Worm (Caenorhabditis elegans) whole organism, L1 larva: ENCODE measurements around the gene cyn-17.

Experiments
- Y116A8C.19 ChIP-seq: sonication (generic microtip); optimal IDR thresholded peaks from 2 replicates; lab custom pipeline; 2016; ENCODE audit warnings: missing compliant biosample characterization, missing genetic modification characterization, borderline replicate concordance
- aly-2 ChIP-seq: fragments of 150-350 bp; optimal IDR thresholded peaks from 2 replicates; lab custom pipeline; 2014; ENCODE audit warnings: missing biosample characterization, missing genetic modification characterization
- ama-1 ChIP-seq: fragments of 150-350 bp; optimal IDR thresholded peaks from 2 replicates; lab custom pipeline; 2014
- blmp-1 ChIP-seq: fragments of 150-350 bp; optimal IDR thresholded peaks from 2 replicates; lab custom pipeline; 2014; ENCODE audit warnings: missing biosample characterization, missing genetic modification characterization
- ceh-63 ChIP-seq: fragments of 200-800 bp; sonication (Bioruptor generic); optimal IDR thresholded peaks from 2 replicates; lab custom pipeline; 2018; ENCODE audit warnings: mild to moderate bottlenecking, missing genetic modification characterization, missing compliant biosample characterization
- dsc-1 ChIP-seq: sonication (generic microtip); optimal IDR thresholded peaks from 2 replicates; lab custom pipeline; 2016; ENCODE audit warnings: mild to moderate bottlenecking, missing genetic modification characterization, missing compliant biosample characterization
- efl-1 ChIP-seq, 4 experiments: fragments of 150-350 bp; optimal IDR thresholded peaks in 3 of 4; peaks in 1 of 4; 1 replicate in 1 of 4; 2 replicates in 3 of 4; lab custom pipeline; 2014; ENCODE audit warnings: missing biosample characterization in 2 of 4, missing genetic modification characterization in 2 of 4, missing genetic modification reagents in 2 of 4
- elt-2 ChIP-seq: sonication (generic microtip); optimal IDR thresholded peaks from 2 replicates; lab custom pipeline; 2016; ENCODE audit warnings: missing genetic modification characterization, mild to moderate bottlenecking, inconsistent platforms, missing compliant biosample characterization, missing genetic modification reagents
- fkh-10 ChIP-seq: sonication (generic microtip); optimal IDR thresholded peaks from 2 replicates; lab custom pipeline; 2017; ENCODE audit warnings: missing biosample characterization, missing genetic modification reagents, missing genetic modification characterization
- fkh-4 ChIP-seq: sonication (generic microtip); optimal IDR thresholded peaks from 2 replicates; lab custom pipeline; 2016; ENCODE audit warnings: missing compliant biosample characterization, missing genetic modification characterization, borderline replicate concordance
- hlh-17 ChIP-seq: fragments of 200-800 bp; sonication (Bioruptor generic); optimal IDR thresholded peaks from 2 replicates; lab custom pipeline; 2018; ENCODE audit warnings: missing genetic modification characterization, mild to moderate bottlenecking, missing compliant biosample characterization, moderate library complexity, borderline replicate concordance
- hpl-2 ChIP-seq: fragments of 150-350 bp; optimal IDR thresholded peaks from 2 replicates; lab custom pipeline; 2014; ENCODE audit warnings: missing biosample characterization, missing genetic modification reagents, missing genetic modification characterization
- irx-1 ChIP-seq: sonication (generic microtip); optimal IDR thresholded peaks from 2 replicates; lab custom pipeline; 2016; ENCODE audit warnings: missing genetic modification characterization, missing compliant biosample characterization
- lin-14 ChIP-seq: fragments of 200-800 bp; sonication (Bioruptor generic); optimal IDR thresholded peaks from 2 replicates; lab custom pipeline; 2018; ENCODE audit warnings: mild to moderate bottlenecking, missing genetic modification characterization, moderate library complexity, missing compliant biosample characterization
- lin-15B ChIP-seq: fragments of 150-350 bp; sonication (generic microtip); optimal IDR thresholded peaks from 3 replicates; lab custom pipeline; 2014; ENCODE audit warnings: missing biosample characterization, missing genetic modification characterization
- lin-35 ChIP-seq, 2 experiments: fragments of 150-350 bp; optimal IDR thresholded peaks; 2 replicates each; lab custom pipeline; 2014; ENCODE audit warnings: missing biosample characterization in 2 of 2, missing genetic modification characterization in 2 of 2, missing genetic modification reagents in 2 of 2
- lir-3 ChIP-seq: sonication (generic microtip); optimal IDR thresholded peaks from 2 replicates; lab custom pipeline; 2016; ENCODE audit warnings: mild to moderate bottlenecking, missing genetic modification characterization, moderate library complexity, missing compliant biosample characterization; ENCODE audit not compliant: poor library complexity
- mdl-1 ChIP-seq, 2 experiments: fragments of 150-350 bp; optimal IDR thresholded peaks; 2 replicates each; lab custom pipeline; 2014 to 2017; ENCODE audit warnings: missing biosample characterization in 2 of 2, missing genetic modification characterization in 2 of 2, inconsistent platforms in 1 of 2
- nhr-47 ChIP-seq: sonication (generic microtip); optimal IDR thresholded peaks from 2 replicates; lab custom pipeline; 2016; ENCODE audit warnings: mild to moderate bottlenecking, missing genetic modification characterization, moderate library complexity, missing compliant biosample characterization
- nhr-71 ChIP-seq: sonication (generic microtip); optimal IDR thresholded peaks from 2 replicates; lab custom pipeline; 2016; ENCODE audit warnings: mild to moderate bottlenecking, missing genetic modification characterization, moderate library complexity, missing compliant biosample characterization
- nhr-85 ChIP-seq: sonication (generic microtip); peaks from one replicate; lab custom pipeline; 2016; ENCODE audit warnings: missing genetic modification characterization, inconsistent platforms, missing compliant biosample characterization
- nhr-90 ChIP-seq: sonication (generic microtip); optimal IDR thresholded peaks from 2 replicates; lab custom pipeline; 2016; ENCODE audit warnings: mild to moderate bottlenecking, missing genetic modification characterization, missing compliant biosample characterization; ENCODE audit not compliant: poor library complexity
- pax-3 ChIP-seq: fragments of 200-800 bp; sonication (Bioruptor generic); optimal IDR thresholded peaks from 2 replicates; lab custom pipeline; 2018; ENCODE audit warnings: mild to moderate bottlenecking, missing genetic modification characterization, moderate library complexity, missing compliant biosample characterization
- rnt-1 ChIP-seq: sonication (generic microtip); optimal IDR thresholded peaks from 2 replicates; lab custom pipeline; 2016; ENCODE audit warnings: mild to moderate bottlenecking, missing genetic modification characterization, moderate library complexity, missing compliant biosample characterization
- skn-1 ChIP-seq: fragments of 150-350 bp; optimal IDR thresholded peaks from 2 replicates; lab custom pipeline; 2014; ENCODE audit warnings: missing biosample characterization, missing genetic modification characterization
- snu-23 ChIP-seq: sonication (generic microtip); optimal IDR thresholded peaks from 2 replicates; lab custom pipeline; 2016; ENCODE audit warnings: missing genetic modification characterization, missing compliant biosample characterization
- sup-37 ChIP-seq: fragments of 200-800 bp; sonication (Bioruptor generic); optimal IDR thresholded peaks from 2 replicates; lab custom pipeline; 2018; ENCODE audit warnings: mild to moderate bottlenecking, missing genetic modification characterization, missing compliant biosample characterization
- tbx-2 ChIP-seq: sonication (generic microtip); optimal IDR thresholded peaks from 2 replicates; lab custom pipeline; 2016; ENCODE audit warnings: missing genetic modification characterization, missing compliant biosample characterization
- unc-30 ChIP-seq: sonication (generic microtip); optimal IDR thresholded peaks from 2 replicates; lab custom pipeline; 2017; ENCODE audit warnings: missing biosample characterization, missing genetic modification characterization
- unc-98 ChIP-seq: fragments of 200-800 bp; sonication (Bioruptor generic); IDR thresholded peaks from 2 replicates; pipeline ENCODE4 v1.3.6; 2022; ENCODE audit warnings: missing genetic modification characterization, missing compliant biosample characterization
- vab-15 ChIP-seq: sonication (generic microtip); optimal IDR thresholded peaks from 2 replicates; lab custom pipeline; 2017; ENCODE audit warnings: missing genotype, mild to moderate bottlenecking, missing genetic modification characterization, missing compliant biosample characterization
- ztf-4 ChIP-seq: fragments of 150-350 bp; optimal IDR thresholded peaks from 2 replicates; lab custom pipeline; 2014; ENCODE audit warnings: missing biosample characterization, missing genetic modification characterization

cyn-17 gene

ce11 chrV:5836616-5836982 is 37.1 kb downstream of the cyn-17 start, which contains the start of gene col-140:
TSS of gene col-140 (minus strand) at chrV:5836834.
- TF ChIP-seq efl-1 (optimal IDR thresholded peaks at IDR 0.05; lab: Kevin White, UChicago), result no peak
- TF ChIP-seq efl-1 (GFP tag; optimal IDR thresholded peaks at IDR 0.05 in 1 of 2; lab: Kevin White, UChicago), result peak in 1 of 2 experiments; percentile 70
- no peak for TF ChIP-seq hpl-2 (GFP tag; lab: Kevin White, UChicago)
- no peak for TF ChIP-seq skn-1 (tag; lab: Kevin White, UChicago)
- TF ChIP-seq blmp-1, result no peak
- peak; percentile 33 for TF ChIP-seq nhr-85 (tag; lab: Kevin White, UChicago)

ce11 chrV:5838576-5839366 is 39.3 kb downstream of the cyn-17 start, which contains the start of gene F26F12.2:
TSS of gene F26F12.2 (minus strand) at chrV:5838613.
- TF ChIP-seq nhr-85 (tag; lab: Kevin White, UChicago), result peak; percentile 32
- peak; percentile 74 for TF ChIP-seq ama-1
- peak in 1 of 2 experiments; percentile 24 for TF ChIP-seq lin-35 (GFP tag; optimal IDR thresholded peaks at IDR 0.05; lab: Kevin White, UChicago)
- peak; percentile 17 for TF ChIP-seq snu-23 (GFP tag; lab: Kevin White, UChicago)
- TF ChIP-seq sup-37, result peak; percentile 1
- TF ChIP-seq vab-15, result no peak
- TF ChIP-seq fkh-10 (GFP tag; lab: Kevin White, UChicago), result no peak
- TF ChIP-seq aly-2, result peak; percentile 30
- peak; percentile 9 for TF ChIP-seq nhr-90 (tag; lab: Kevin White, UChicago)
- TF ChIP-seq nhr-71 (tag; lab: Kevin White, UChicago), result peak; percentile 27
- TF ChIP-seq nhr-47 (tag; lab: Kevin White, UChicago), result peak; percentile 36
- TF ChIP-seq ztf-4 (tag; lab: Kevin White, UChicago), result peak; percentile 82
- peak in 1 of 2 experiments; percentile 2 for TF ChIP-seq efl-1 (optimal IDR thresholded peaks at IDR 0.05; lab: Kevin White, UChicago)
- TF ChIP-seq efl-1 (GFP tag; optimal IDR thresholded peaks at IDR 0.05 in 1 of 2; lab: Kevin White, UChicago), result peak in 1 of 2 experiments; percentile 90
- TF ChIP-seq tbx-2 (tag; lab: Kevin White, UChicago), result no peak
- TF ChIP-seq lin-14 (GFP tag; lab: Kevin White, UChicago), result no peak
- no peak for TF ChIP-seq unc-98 (GFP tag; lab: Robert Waterston, UW)
- TF ChIP-seq elt-2 (tag; lab: Kevin White, UChicago), result peak; percentile 9
- no peak for TF ChIP-seq ceh-63
- peak; percentile 3 for TF ChIP-seq dsc-1 (tag; lab: Kevin White, UChicago)
- peak; percentile 24 for TF ChIP-seq lir-3 (tag; lab: Kevin White, UChicago)

- no peak for TF ChIP-seq Y116A8C.19 (tag; lab: Kevin White, UChicago)
- TF ChIP-seq ama-1, result peak; percentile 80
Observed at ce11 chrV:5840939-5841338, 41.5 kb downstream of the cyn-17 start.

- peak; percentile 27 for TF ChIP-seq irx-1 (tag; lab: Kevin White, UChicago)
- no peak for TF ChIP-seq efl-1 (optimal IDR thresholded peaks at IDR 0.05; lab: Kevin White, UChicago)
- peak in 1 of 2 experiments; percentile 74 for TF ChIP-seq efl-1 (GFP tag; optimal IDR thresholded peaks at IDR 0.05 in 1 of 2; lab: Kevin White, UChicago)
- TF ChIP-seq hlh-17, result no peak
- TF ChIP-seq lin-15B, result no peak
- no peak for TF ChIP-seq fkh-4
- peak in 1 of 2 experiments; percentile 55 for TF ChIP-seq lin-35 (GFP tag; optimal IDR thresholded peaks at IDR 0.05; lab: Kevin White, UChicago)
- peak; percentile 2 for TF ChIP-seq rnt-1
- TF ChIP-seq unc-30 (tag; lab: Kevin White, UChicago), result no peak
- peak; percentile 66 for TF ChIP-seq nhr-85 (tag; lab: Kevin White, UChicago)
- TF ChIP-seq mdl-1 (tag; optimal IDR thresholded peaks at IDR 0.05; lab: Kevin White, UChicago), result no peak
- peak; percentile 54 for TF ChIP-seq pax-3 (tag; lab: Kevin White, UChicago)
- peak; percentile 1 for TF ChIP-seq snu-23 (GFP tag; lab: Kevin White, UChicago)
Observed at ce11 chrV:5842507-5843144, 43.2 kb downstream of the cyn-17 start.
